Worm (Caenorhabditis elegans): ENCODE results near the gene abu-15.

Gene abu-15

DNA sequence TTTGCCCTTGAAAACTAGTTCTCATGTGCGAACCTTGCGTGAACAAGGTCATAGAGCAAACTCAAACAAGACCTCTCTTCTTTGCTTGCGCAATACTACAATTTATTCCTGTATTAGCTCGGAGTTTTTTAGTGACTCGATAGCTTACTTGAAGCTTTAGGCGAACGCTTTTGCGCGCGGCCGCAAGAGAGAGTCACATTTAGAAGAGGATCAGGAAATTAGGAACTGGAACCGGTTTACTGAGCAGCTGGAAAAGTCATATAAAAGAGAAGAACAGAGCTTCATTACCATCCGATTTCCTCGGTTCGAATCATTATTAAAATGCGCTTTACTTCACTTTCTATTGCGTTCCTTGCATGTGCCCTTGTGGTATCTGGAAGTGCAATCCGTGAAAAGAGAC lies at the start of gene abu-15:
Gene abu-15 (plus strand): TSS at position 301 of the 400 bp plus-strand sequence.
- TF ChIP-seq atf-7 (tag; optimal IDR thresholded peaks at IDR 0.05) (no peak), B0261.1 (tag; optimal IDR thresholded peaks at IDR 0.05) (no peak), nhr-80 (tag; optimal IDR thresholded peaks at IDR 0.05) (no peak), die-1 (tag; optimal IDR thresholded peaks at IDR 0.05) (no peak), ztf-18 (tag; optimal IDR thresholded peaks at IDR 0.05) (no peak), F57C9.4 (tag; optimal IDR thresholded peaks at IDR 0.05) (no peak), aptf-3 (GFP tag; IDR thresholded peaks at IDR 0.05) (no peak), F22D6.2 (tag; optimal IDR thresholded peaks at IDR 0.05) (no peak), lag-1 (GFP tag; IDR thresholded peaks at IDR 0.05) (no peak), B0336.3 (GFP tag; IDR thresholded peaks at IDR 0.05) (no peak), tbx-9 (tag; optimal IDR thresholded peaks at IDR 0.05; ENCODE audit: borderline replicate concordance) (no peak), Y53F4B.3 (GFP tag; IDR thresholded peaks at IDR 0.05) (no peak), F52B5.7 (tag; optimal IDR thresholded peaks at IDR 0.05) (no peak), rpc-1 (optimal IDR thresholded peaks at IDR 0.05) (no peak), rpc-1 (tag; optimal IDR thresholded peaks at IDR 0.05) (no peak), ztf-28 (GFP tag; IDR thresholded peaks at IDR 0.05) (no peak)

DNA sequence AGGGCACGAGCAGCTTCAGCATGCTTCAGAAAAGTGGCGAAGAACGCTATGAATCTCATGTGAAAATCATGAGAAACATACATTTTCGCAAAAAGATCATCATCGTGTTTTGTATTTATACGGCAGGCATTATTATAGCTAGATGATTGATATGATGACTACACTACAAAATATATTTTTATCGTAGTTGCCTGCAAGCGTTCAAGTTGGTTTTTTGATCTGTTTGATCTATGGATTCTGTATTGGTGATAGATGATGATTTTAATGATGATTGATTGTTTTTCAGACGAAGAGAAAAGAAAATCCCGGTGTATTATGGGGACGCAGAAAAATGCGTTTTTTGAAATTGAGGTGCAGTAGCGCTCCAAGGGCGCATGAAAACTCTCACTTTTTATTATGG lies 47.7 kb upstream of the abu-15 start, which contains the start of gene ugt-63:
Gene ugt-63 (minus strand): TSS at position 89 of the 400 bp plus-strand sequence.
- TF ChIP-seq T07F8.4 (tag; optimal IDR thresholded peaks at IDR 0.05) (no peak), ceh-58 (GFP tag; IDR thresholded peaks at IDR 0.05) (0 out of 2 replicates have a peak, but pooled peaks have one; percentile 18), tbx-9 (tag; optimal IDR thresholded peaks at IDR 0.05; ENCODE audit: borderline replicate concordance) (no peak), nfyb-1 (GFP tag; IDR thresholded peaks at IDR 0.05) (no peak)

DNA sequence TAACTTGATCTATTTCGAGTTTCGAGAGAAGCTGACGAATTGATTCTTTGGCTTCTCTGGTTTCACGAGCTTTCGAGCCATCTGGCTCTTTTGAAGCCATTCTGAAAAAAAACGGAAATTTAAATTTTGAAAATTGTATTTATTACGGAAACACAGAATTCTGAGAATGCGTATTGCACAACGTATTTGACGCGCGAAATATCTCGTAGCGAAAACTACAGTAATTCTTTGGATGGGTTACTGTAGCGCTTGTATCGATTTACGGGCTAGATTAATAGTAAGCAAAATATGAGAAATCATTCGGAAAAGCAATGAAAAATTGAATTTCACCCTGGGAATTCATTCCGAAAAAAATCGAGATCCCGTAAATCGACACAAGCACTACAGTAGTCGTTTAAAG lies 44.7 kb upstream of the abu-15 start, which contains the start of gene C04F5.8:
Gene C04F5.8 (minus strand): TSS at position 101 of the 400 bp plus-strand sequence.
- no peak for TF ChIP-seq F57C9.4 (tag; optimal IDR thresholded peaks at IDR 0.05)
- no peak for TF ChIP-seq lin-54 (GFP tag; optimal IDR thresholded peaks at IDR 0.05)
- no peak for TF ChIP-seq Y53F4B.3 (GFP tag; IDR thresholded peaks at IDR 0.05)
- TF ChIP-seq lsl-1 (GFP tag; optimal IDR thresholded peaks at IDR 0.05): peak; percentile 38
- no peak for TF ChIP-seq snpc-3.4 (tag; optimal IDR thresholded peaks at IDR 0.05)
- TF ChIP-seq F23B12.7 (tag; optimal IDR thresholded peaks at IDR 0.05; ENCODE audit: insufficient read depth): no peak
- no peak for TF ChIP-seq sea-2 (GFP tag; IDR thresholded peaks at IDR 0.05)

DNA sequence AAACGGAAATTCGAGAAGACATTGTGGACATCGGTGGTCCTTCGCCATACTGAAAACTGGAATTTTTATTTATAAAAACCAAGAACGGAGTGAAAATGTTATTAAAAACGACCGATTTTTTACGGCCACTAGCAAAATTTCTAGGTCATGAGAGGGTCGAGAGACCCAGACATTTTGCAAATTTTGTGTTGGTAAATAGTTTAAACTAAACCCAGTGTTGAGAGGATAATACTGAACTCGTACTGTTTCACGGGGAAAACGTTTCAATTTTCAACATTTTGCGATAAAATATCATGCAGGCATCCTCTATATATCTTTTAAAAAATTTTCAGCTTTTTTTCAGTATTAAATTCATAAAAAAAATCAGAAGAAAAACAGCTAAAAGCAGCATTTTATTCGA lies 39.3 kb upstream of the abu-15 start, which contains the start of gene C04F5.9:
Gene C04F5.9 (minus strand): TSS at position 101 of the 400 bp plus-strand sequence.
- TF ChIP-seq F33H1.4 (GFP tag; IDR thresholded peaks at IDR 0.05): no peak
- no peak for TF ChIP-seq let-607 (tag; optimal IDR thresholded peaks at IDR 0.05)
- no peak for TF ChIP-seq mxl-1 (tag; optimal IDR thresholded peaks at IDR 0.05)
- no peak for TF ChIP-seq F57A8.1 (GFP tag; optimal IDR thresholded peaks at IDR 0.05)
- no peak for TF ChIP-seq lin-26 (GFP tag; IDR thresholded peaks at IDR 0.05)
- no peak for TF ChIP-seq ceh-58 (GFP tag; IDR thresholded peaks at IDR 0.05)
- no peak for TF ChIP-seq hrde-1 (tag; optimal IDR thresholded peaks at IDR 0.05; ENCODE audit: borderline replicate concordance)
- no peak for TF ChIP-seq hmg-20 (GFP tag; IDR thresholded peaks at IDR 0.05)
- no peak for TF ChIP-seq hlh-26 (GFP tag; conservative IDR thresholded peaks at IDR 0.05)
- no peak for TF ChIP-seq gei-17 (GFP tag; optimal IDR thresholded peaks at IDR 0.05)
- TF ChIP-seq sdz-38 (tag; optimal IDR thresholded peaks at IDR 0.05): no peak
- no peak for TF ChIP-seq ztf-18 (tag; optimal IDR thresholded peaks at IDR 0.05)
- TF ChIP-seq mes-4 (tag; optimal IDR thresholded peaks at IDR 0.05): no peak
- TF ChIP-seq ceh-100 (GFP tag; IDR thresholded peaks at IDR 0.05): no peak
- TF ChIP-seq fkh-3 (tag; optimal IDR thresholded peaks at IDR 0.05): no peak
- no peak for TF ChIP-seq T26A5.8 (tag; optimal IDR thresholded peaks at IDR 0.05)
